Fruit fly (Drosophila melanogaster) whole organism, embryonic: ENCODE measurements around the gene rogdi.

Experiments used
- B-H2 ChIP-seq: fragments of 200-800 bp; sonication (Bioruptor generic); optimal IDR thresholded peaks from 2 replicates; lab custom pipeline; 2018; ENCODE audit warnings: missing biosample characterization, mild to moderate bottlenecking, missing genetic modification characterization
- Bteb2 ChIP-seq: fragments of 200-800 bp; sonication (Bioruptor generic); optimal IDR thresholded peaks from 2 replicates; lab custom pipeline; 2016; ENCODE audit warnings: missing biosample characterization, missing genetic modification characterization
- CG11247 ChIP-seq: fragments of 200-800 bp; sonication (Bioruptor generic); IDR thresholded peaks from 2 replicates; pipeline ENCODE4 v1.3.6; 2022; ENCODE audit warnings: missing biosample characterization, missing genetic modification characterization
- CG11695 ChIP-seq: fragments of 200-800 bp; sonication (Bioruptor generic); IDR thresholded peaks from 3 replicates; pipeline ENCODE4 v1.3.6; 2022; ENCODE audit warnings: missing biosample characterization, missing genetic modification characterization
- CG15011 ChIP-seq: fragments of 200-800 bp; sonication (Bioruptor generic); optimal IDR thresholded peaks from 3 replicates; lab custom pipeline; 2018; ENCODE audit warnings: missing biosample characterization, mild to moderate bottlenecking, missing genetic modification characterization
- CG17568 ChIP-seq: fragments of 200-800 bp; sonication (Bioruptor generic); optimal IDR thresholded peaks from 2 replicates; lab custom pipeline; 2018; ENCODE audit warnings: missing biosample characterization, mild to moderate bottlenecking, missing genetic modification characterization, moderate library complexity
- CG2875 ChIP-seq: fragments of 200-800 bp; sonication (Bioruptor generic); optimal IDR thresholded peaks from 2 replicates; lab custom pipeline; 2017; ENCODE audit warnings: missing biosample characterization, mild to moderate bottlenecking, missing genetic modification characterization, missing genetic modification reagents
- CG31365 ChIP-seq: fragments of 200-800 bp; sonication (Bioruptor generic); optimal IDR thresholded peaks from 2 replicates; lab custom pipeline; 2018; ENCODE audit warnings: missing biosample characterization, mild to moderate bottlenecking, missing genetic modification characterization
- CG3726 ChIP-seq: fragments of 200-800 bp; sonication (Bioruptor generic); IDR thresholded peaks from 3 replicates; pipeline ENCODE4, ENCODE4 v1.3.6; 2022; ENCODE audit warnings: missing biosample characterization, missing genetic modification characterization
- CG3995 ChIP-seq: fragments of 200-800 bp; sonication (Bioruptor generic); optimal IDR thresholded peaks from 3 replicates; lab custom pipeline; 2016; ENCODE audit warnings: missing biosample characterization, missing genetic modification characterization
- CG5245 ChIP-seq: fragments of 200-800 bp; sonication (Bioruptor generic); optimal IDR thresholded peaks from 3 replicates; lab custom pipeline; 2016; ENCODE audit warnings: missing biosample characterization, missing genetic modification characterization
- CG6272 ChIP-seq: fragments of 200-800 bp; sonication (Bioruptor generic); IDR thresholded peaks from 2 replicates; pipeline ENCODE4 v1.3.6; 2022; ENCODE audit warnings: missing biosample characterization, missing genetic modification characterization
- CG7372 ChIP-seq: fragments of 200-800 bp; sonication (Bioruptor generic); IDR thresholded peaks from 2 replicates; pipeline ENCODE4 v1.3.6; 2022; ENCODE audit warnings: missing biosample characterization, missing genetic modification characterization
- CG7745 ChIP-seq: fragments of 200-800 bp; sonication (Bioruptor generic); optimal IDR thresholded peaks from 2 replicates; lab custom pipeline; 2018; ENCODE audit warnings: missing biosample characterization, mild to moderate bottlenecking, missing genetic modification characterization, moderate library complexity
- CG7963 ChIP-seq: fragments of 200-800 bp; sonication (Bioruptor generic); IDR thresholded peaks from 3 replicates; pipeline ENCODE4 v1.3.6; 2022; ENCODE audit warnings: missing biosample characterization, missing genetic modification characterization; ENCODE audit not compliant: partially characterized antibody
- CG8388 ChIP-seq: fragments of 200-800 bp; sonication (Bioruptor generic); optimal IDR thresholded peaks from 2 replicates; lab custom pipeline; 2019; ENCODE audit warnings: missing biosample characterization, mild to moderate bottlenecking, missing genetic modification characterization, moderate library complexity
- CG8765 ChIP-seq: fragments of 200-800 bp; sonication (Bioruptor generic); IDR thresholded peaks from 2 replicates; pipeline ENCODE4 v1.3.6; 2022; ENCODE audit warnings: missing biosample characterization, missing genetic modification characterization
- CG8944 ChIP-seq: fragments of 200-800 bp; sonication (Bioruptor generic); optimal IDR thresholded peaks from 3 replicates; lab custom pipeline; 2016; ENCODE audit warnings: missing biosample characterization, missing genetic modification characterization
- CG9437 ChIP-seq: fragments of 200-800 bp; sonication (Bioruptor generic); optimal IDR thresholded peaks from 2 replicates; lab custom pipeline; 2018; ENCODE audit warnings: missing biosample characterization, mild to moderate bottlenecking, missing genetic modification characterization
- CTCF ChIP-seq: fragments of 200-800 bp; sonication (Bioruptor generic); optimal IDR thresholded peaks from 2 replicates; lab custom pipeline; 2017; ENCODE audit warnings: missing biosample characterization, mild to moderate bottlenecking, missing genetic modification characterization, moderate library complexity
- Dip2 ChIP-seq: fragments of 200-800 bp; sonication (Bioruptor generic); IDR thresholded peaks from 2 replicates; pipeline ENCODE4 v1.3.6; 2022; ENCODE audit warnings: missing biosample characterization, missing genetic modification characterization
- Doc2 ChIP-seq: fragments of 200-800 bp; sonication (Bioruptor generic); IDR thresholded peaks from 2 replicates; pipeline ENCODE4 v1.3.6; 2022; ENCODE audit warnings: missing biosample characterization, missing genetic modification characterization
- Dref ChIP-seq: fragments of 200-800 bp; sonication (Bioruptor generic); IDR thresholded peaks from 2 replicates; pipeline ENCODE4 v1.3.6; 2022; ENCODE audit warnings: missing biosample characterization, missing genetic modification characterization
- E2f1 ChIP-seq: fragments of 200-800 bp; sonication (Bioruptor generic); IDR thresholded peaks from 2 replicates; pipeline ENCODE4 v1.3.6; 2022; ENCODE audit warnings: missing biosample characterization, missing genetic modification characterization
- Hand ChIP-seq: fragments of 200-800 bp; sonication (Bioruptor generic); optimal IDR thresholded peaks from 2 replicates; lab custom pipeline; 2017; ENCODE audit warnings: mild to moderate bottlenecking, missing biosample characterization, missing genetic modification reagents, missing genetic modification characterization
- HmgD ChIP-seq: fragments of 200-800 bp; sonication (Bioruptor generic); optimal IDR thresholded peaks from 3 replicates; lab custom pipeline; 2016; ENCODE audit warnings: missing biosample characterization, missing genetic modification characterization
- Lpt ChIP-seq: fragments of >200 bp; optimal IDR thresholded peaks from 2 replicates; lab custom pipeline; 2018; ENCODE audit warnings: missing biosample characterization, missing genetic modification characterization
- Mad ChIP-seq: fragments of 200-800 bp; sonication (Bioruptor generic); optimal IDR thresholded peaks from 2 replicates; lab custom pipeline; 2016; ENCODE audit warnings: missing biosample characterization, missing genetic modification characterization
- Nf-YA ChIP-seq: fragments of 200-800 bp; sonication (Bioruptor generic); IDR thresholded peaks from 2 replicates; pipeline ENCODE4 v1.3.6; 2022; ENCODE audit warnings: missing biosample characterization, missing genetic modification characterization
- Sox100B ChIP-seq: fragments of 200-800 bp; sonication (Bioruptor generic); optimal IDR thresholded peaks from 3 replicates; lab custom pipeline; 2018; ENCODE audit warnings: missing biosample characterization, mild to moderate bottlenecking, missing genetic modification characterization
- Sox102F ChIP-seq: fragments of 200-800 bp; sonication (Bioruptor generic); optimal IDR thresholded peaks from 2 replicates; lab custom pipeline; 2018; ENCODE audit warnings: missing biosample characterization, mild to moderate bottlenecking, missing genetic modification characterization, moderate library complexity
- amos ChIP-seq: fragments of 200-800 bp; sonication (Bioruptor generic); IDR thresholded peaks from 2 replicates; pipeline ENCODE4 v1.3.6; 2022; ENCODE audit warnings: missing biosample characterization, missing genetic modification characterization; ENCODE audit not compliant: partially characterized antibody
- ato ChIP-seq: fragments of 200-800 bp; sonication (Bioruptor generic); IDR thresholded peaks from 2 replicates; pipeline ENCODE4 v1.3.6; 2022; ENCODE audit warnings: missing biosample characterization, missing genetic modification characterization; ENCODE audit not compliant: partially characterized antibody
- bbx ChIP-seq: fragments of 200-800 bp; sonication (Bioruptor generic); IDR thresholded peaks from 2 replicates; pipeline ENCODE4 v1.3.6; 2022; ENCODE audit warnings: missing biosample characterization, missing genetic modification characterization; ENCODE audit not compliant: partially characterized antibody
- dan ChIP-seq: fragments of 200-800 bp; sonication (Bioruptor generic); IDR thresholded peaks from 2 replicates; pipeline ENCODE4 v1.3.6; 2022; ENCODE audit warnings: missing biosample characterization, missing genetic modification characterization
- en ChIP-seq: fragments of 200-800 bp; sonication (Bioruptor generic); optimal IDR thresholded peaks from 2 replicates; lab custom pipeline; 2016; ENCODE audit warnings: missing biosample characterization, missing genetic modification characterization
- gcm ChIP-seq: fragments of 200-800 bp; sonication (Bioruptor generic); optimal IDR thresholded peaks from 2 replicates; lab custom pipeline; 2019; ENCODE audit warnings: missing biosample characterization, mild to moderate bottlenecking, missing genetic modification characterization, moderate library complexity
- gem ChIP-seq: fragments of 200-800 bp; sonication (Bioruptor generic); optimal IDR thresholded peaks from 2 replicates; lab custom pipeline; 2019; ENCODE audit warnings: missing biosample characterization, mild to moderate bottlenecking, missing genetic modification characterization, moderate library complexity
- gfzf ChIP-seq: fragments of 200-800 bp; sonication (Bioruptor generic); optimal IDR thresholded peaks from 2 replicates; lab custom pipeline; 2016; ENCODE audit warnings: missing biosample characterization, mild to moderate bottlenecking, missing genetic modification characterization, moderate library complexity
- insv ChIP-seq, 2 experiments: fragments of 200-800 bp; sonication (Bioruptor generic); optimal IDR thresholded peaks; 3 replicates each; lab custom pipeline; 2016 to 2018; ENCODE audit warnings: missing biosample characterization in 2 of 2, missing genetic modification characterization in 2 of 2
- inv ChIP-seq: fragments of 200-800 bp; sonication (Bioruptor generic); IDR thresholded peaks from 2 replicates; pipeline ENCODE4 v1.3.6; 2022; ENCODE audit warnings: missing biosample characterization, missing genetic modification characterization; ENCODE audit not compliant: partially characterized antibody
- mirr ChIP-seq: fragments of 200-800 bp; sonication (Bioruptor generic); optimal IDR thresholded peaks from 3 replicates; lab custom pipeline; 2018; ENCODE audit warnings: missing biosample characterization, mild to moderate bottlenecking, missing genetic modification characterization
- shn ChIP-seq: fragments of 200-800 bp; sonication (Bioruptor generic); optimal IDR thresholded peaks from 3 replicates; lab custom pipeline; 2016; ENCODE audit warnings: missing biosample characterization, missing genetic modification characterization
- slbo ChIP-seq: fragments of 200-800 bp; sonication (Bioruptor generic); IDR thresholded peaks from 2 replicates; pipeline ENCODE4 v1.3.6; 2022; ENCODE audit warnings: missing biosample characterization, missing genetic modification characterization
- stc ChIP-seq: fragments of 200-800 bp; sonication (Bioruptor generic); IDR thresholded peaks from 2 replicates; pipeline ENCODE4 v1.3.6; 2022; ENCODE audit warnings: missing biosample characterization, missing genetic modification characterization
- tin ChIP-seq: fragments of 200-800 bp; sonication (Bioruptor generic); optimal IDR thresholded peaks from 3 replicates; lab custom pipeline; 2016; ENCODE audit warnings: missing biosample characterization, missing genetic modification characterization
- tup ChIP-seq: fragments of 200-800 bp; sonication (Bioruptor generic); optimal IDR thresholded peaks from 2 replicates; lab custom pipeline; 2016; ENCODE audit warnings: missing biosample characterization, mild to moderate bottlenecking, missing genetic modification characterization, moderate library complexity
- vnd ChIP-seq: fragments of 200-800 bp; sonication (Bioruptor generic); IDR thresholded peaks from 3 replicates; pipeline ENCODE4 v1.3.6; 2022; ENCODE audit warnings: missing biosample characterization, missing genetic modification characterization; ENCODE audit not compliant: partially characterized antibody
- wek ChIP-seq: fragments of 200-800 bp; sonication (Bioruptor generic); optimal IDR thresholded peaks from 3 replicates; lab custom pipeline; 2018; ENCODE audit warnings: missing biosample characterization, mild to moderate bottlenecking, missing genetic modification characterization, moderate library complexity
- z ChIP-seq: fragments of 200-800 bp; sonication (Bioruptor generic); IDR thresholded peaks from 3 replicates; pipeline ENCODE4 v1.3.6; 2022; ENCODE audit warnings: missing biosample characterization, missing genetic modification characterization
- zen ChIP-seq: fragments of 200-800 bp; sonication (Bioruptor generic); optimal IDR thresholded peaks from 3 replicates; lab custom pipeline; 2018; ENCODE audit warnings: missing biosample characterization, mild to moderate bottlenecking, missing genetic modification characterization, moderate library complexity

The rogdi gene

DNA sequence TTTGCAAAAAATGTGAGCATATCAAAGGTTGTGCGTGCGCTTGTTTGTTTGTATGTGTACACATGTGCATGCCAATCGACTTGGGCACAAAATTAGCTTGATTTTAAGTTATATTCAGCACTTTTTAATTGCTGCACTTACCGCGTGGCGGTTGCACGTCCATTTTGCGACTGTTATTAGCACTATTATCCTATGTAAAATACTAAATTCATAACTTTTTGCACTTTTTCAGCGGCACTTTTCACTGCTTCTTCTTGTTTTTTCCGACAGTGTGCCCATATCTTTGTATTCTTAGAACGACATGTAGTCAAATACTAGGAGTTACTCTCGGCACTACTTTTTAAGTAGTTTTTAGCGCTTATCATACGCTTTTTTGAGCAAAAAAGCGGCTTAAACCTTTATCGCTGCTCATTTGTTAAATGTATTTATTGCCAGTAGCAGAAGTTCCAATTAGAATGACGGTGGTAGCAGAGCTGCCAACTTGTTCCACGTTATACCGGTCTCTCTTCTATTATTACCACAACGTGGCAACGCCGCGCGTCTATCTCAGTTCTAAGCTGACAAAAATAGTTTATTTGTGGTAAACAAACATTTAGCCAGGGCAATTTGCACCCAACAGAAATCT is 6.9 kb upstream of the rogdi start, which contains the start of the genes scaf6 and Papst2 (continued):
- no peak for TF ChIP-seq shn
- TF ChIP-seq CG7372 (GFP tag; lab: Robert Waterston, UW) = no peak
- TF ChIP-seq gfzf = peak; percentile 88
- no peak for TF ChIP-seq CG8388 (GFP tag; lab: Kevin White, UChicago)
- TF ChIP-seq HmgD (GFP tag; lab: Kevin White, UChicago) = peak; percentile 58
- no peak for TF ChIP-seq mirr (GFP tag; lab: Kevin White, UChicago)
- TF ChIP-seq ato (GFP tag; lab: Robert Waterston, UW) = no peak
- TF ChIP-seq CG7963 (GFP tag; lab: Robert Waterston, UW) = no peak
- no peak for TF ChIP-seq Hand
- TF ChIP-seq Doc2 (GFP tag; lab: Robert Waterston, UW) = no peak
- no peak for TF ChIP-seq gem (tag; lab: Kevin White, UChicago)
- no peak for TF ChIP-seq CG11247 (GFP tag; lab: Robert Waterston, UW)
- TF ChIP-seq CG7745 (tag; lab: Kevin White, UChicago) = no peak
- no peak for TF ChIP-seq stc (GFP tag; lab: Robert Waterston, UW)
- TF ChIP-seq CG6272 (GFP tag; lab: Robert Waterston, UW) = no peak
- TF ChIP-seq Dref (GFP tag; lab: Robert Waterston, UW) = peak; percentile 39
- peak; percentile 43 for TF ChIP-seq CG3995 (GFP tag; lab: Kevin White, UChicago)
- TF ChIP-seq gcm (GFP tag; lab: Kevin White, UChicago) = peak; percentile 29
- no peak for TF ChIP-seq tup (GFP tag; lab: Kevin White, UChicago)
- TF ChIP-seq CG11695 (GFP tag; lab: Robert Waterston, UW) = no peak
- no peak for TF ChIP-seq Dip2 (GFP tag; lab: Robert Waterston, UW)
- 0 out of 3 replicates have a peak, but pooled peaks have one; percentile 22 for TF ChIP-seq vnd (GFP tag; lab: Robert Waterston, UW)
- TF ChIP-seq CTCF (GFP tag; lab: Kevin White, UChicago) = no peak
- no peak for TF ChIP-seq E2f1 (GFP tag; lab: Robert Waterston, UW)
- TF ChIP-seq Mad (GFP tag; lab: Kevin White, UChicago) = no peak
- no peak for TF ChIP-seq en (GFP tag; lab: Kevin White, UChicago)
- no peak for TF ChIP-seq CG8944 (GFP tag; lab: Kevin White, UChicago)
- TF ChIP-seq CG8765 (GFP tag; lab: Robert Waterston, UW) = no peak
- no peak for TF ChIP-seq inv (GFP tag; lab: Robert Waterston, UW)
- TF ChIP-seq insv (GFP tag; optimal IDR thresholded peaks at IDR 0.05; lab: Kevin White, UChicago) = peak; percentile 94 to 97
- no peak for TF ChIP-seq CG17568 (GFP tag; lab: Kevin White, UChicago)
- no peak for TF ChIP-seq Bteb2 (GFP tag; lab: Kevin White, UChicago)
- no peak for TF ChIP-seq CG2875
- no peak for TF ChIP-seq Sox100B (GFP tag; lab: Kevin White, UChicago)
- no peak for TF ChIP-seq CG3726 (GFP tag; lab: Robert Waterston, UW)
- TF ChIP-seq zen (tag; lab: Kevin White, UChicago) = no peak
- TF ChIP-seq z (GFP tag; lab: Robert Waterston, UW) = no peak
- no peak for TF ChIP-seq tin
- no peak for TF ChIP-seq dan (GFP tag; lab: Robert Waterston, UW)
- no peak for TF ChIP-seq CG5245 (GFP tag; lab: Kevin White, UChicago)
- peak; percentile 48; the same call in 1 of the 2 replicates for TF ChIP-seq bbx (GFP tag; lab: Robert Waterston, UW)
- no peak for TF ChIP-seq wek (GFP tag; lab: Kevin White, UChicago)
- no peak for TF ChIP-seq amos (GFP tag; lab: Robert Waterston, UW)
- no peak for TF ChIP-seq Sox102F (GFP tag; lab: Kevin White, UChicago)
- TF ChIP-seq slbo (GFP tag; lab: Robert Waterston, UW) = no peak
- no peak for TF ChIP-seq CG15011 (GFP tag; lab: Kevin White, UChicago)
- TF ChIP-seq CG31365 (tag; lab: Kevin White, UChicago) = no peak
- no peak for TF ChIP-seq B-H2 (GFP tag; lab: Kevin White, UChicago)
- no peak for TF ChIP-seq Nf-YA (GFP tag; lab: Robert Waterston, UW)
- no peak for TF ChIP-seq CG9437 (GFP tag; lab: Kevin White, UChicago)
- TF ChIP-seq Lpt (GFP tag; lab: Kevin White, UChicago) = no peak
